Worm (Caenorhabditis elegans) whole organism, young adult: ENCODE results near the gene rpl-3.

Source experiments
- B0336.3 ChIP-seq: fragments of 200-800 bp; sonication (Bioruptor generic); IDR thresholded peaks from 2 replicates; pipeline ENCODE4 v1.3.6; 2022; ENCODE audit warnings: missing genetic modification characterization, missing compliant biosample characterization
- C06A6.2 ChIP-seq: fragments of 200-800 bp; sonication (Bioruptor generic); conservative IDR thresholded peaks from 2 replicates; pipeline ENCODE4 v1.3.6; 2022; ENCODE audit warnings: missing genetic modification characterization, missing compliant biosample characterization
- F22D6.2 ChIP-seq: sonication (generic microtip); optimal IDR thresholded peaks from 2 replicates; lab custom pipeline; 2016; ENCODE audit warnings: mild to moderate bottlenecking, missing genetic modification characterization, missing compliant biosample characterization
- F39B2.1 ChIP-seq: fragments of 200-800 bp; sonication (Bioruptor generic); IDR thresholded peaks from 2 replicates; pipeline ENCODE4 v1.3.6; 2022; ENCODE audit warnings: missing genetic modification reagents, missing genetic modification characterization, missing compliant biosample characterization
- F52B5.7 ChIP-seq: sonication (generic microtip); optimal IDR thresholded peaks from 2 replicates; lab custom pipeline; 2016; ENCODE audit warnings: mild to moderate bottlenecking, missing genetic modification characterization, missing compliant biosample characterization
- K11D2.4 ChIP-seq: fragments of 200-800 bp; sonication (Bioruptor generic); IDR thresholded peaks from 2 replicates; pipeline ENCODE4 v1.3.6; 2022; ENCODE audit warnings: missing genetic modification reagents, missing genetic modification characterization, missing compliant biosample characterization
- K12H6.12 ChIP-seq: fragments of 200-800 bp; sonication (Bioruptor generic); optimal IDR thresholded peaks from 2 replicates; lab custom pipeline; 2018; ENCODE audit warnings: mild to moderate bottlenecking, missing genetic modification characterization, missing compliant biosample characterization
- T07F8.4 ChIP-seq: sonication (generic microtip); optimal IDR thresholded peaks from 2 replicates; lab custom pipeline; 2016; ENCODE audit warnings: mild to moderate bottlenecking, missing genetic modification characterization, moderate library complexity, missing compliant biosample characterization
- Y53F4B.3 ChIP-seq: fragments of 200-800 bp; sonication (Bioruptor generic); IDR thresholded peaks from 2 replicates; pipeline ENCODE4 v1.3.6; 2022; ENCODE audit warnings: missing genetic modification reagents, missing genetic modification characterization, missing compliant biosample characterization
- akir-1 ChIP-seq: fragments of 200-800 bp; sonication (Bioruptor generic); optimal IDR thresholded peaks from 2 replicates; lab custom pipeline; 2018; ENCODE audit warnings: mild to moderate bottlenecking, missing genetic modification characterization, moderate library complexity, missing compliant biosample characterization
- aptf-2 ChIP-seq: fragments of 200-800 bp; sonication (Bioruptor generic); conservative IDR thresholded peaks from 2 replicates; pipeline ENCODE4 v1.3.6; 2022; ENCODE audit warnings: missing genetic modification reagents, missing genetic modification characterization, missing compliant biosample characterization
- aptf-3 ChIP-seq: fragments of 200-800 bp; sonication (Bioruptor generic); IDR thresholded peaks from 2 replicates; pipeline ENCODE4 v1.3.6; 2022; ENCODE audit warnings: missing genetic modification characterization, missing compliant biosample characterization
- athp-1 ChIP-seq: sonication (generic microtip); optimal IDR thresholded peaks from 2 replicates; lab custom pipeline; 2017; ENCODE audit warnings: mild to moderate bottlenecking, missing genetic modification characterization, missing compliant biosample characterization
- attf-3 ChIP-seq: fragments of 200-800 bp; sonication (Bioruptor generic); conservative IDR thresholded peaks from 2 replicates; pipeline ENCODE4 v1.3.6; 2022; ENCODE audit warnings: missing genetic modification reagents, missing genetic modification characterization, missing compliant biosample characterization
- attf-5 ChIP-seq: fragments of 200-800 bp; sonication (Bioruptor generic); optimal IDR thresholded peaks from 2 replicates; lab custom pipeline; 2018; ENCODE audit warnings: mild to moderate bottlenecking, missing genetic modification characterization, missing compliant biosample characterization
- cebp-1 ChIP-seq, 2 experiments: fragments of 200-800 bp in 1 of 2; sonication (Bioruptor generic) in 1 of 2; sonication (generic microtip) in 1 of 2; IDR thresholded peaks in 1 of 2; optimal IDR thresholded peaks in 1 of 2; 2 replicates each; pipeline versions ENCODE4 v1.3.6 to Lab custom; 2017 to 2022; ENCODE audit warnings: missing compliant biosample characterization in 2 of 2, missing genetic modification characterization in 2 of 2, mild to moderate bottlenecking in 1 of 2, missing genetic modification reagents in 1 of 2, moderate library complexity in 1 of 2
- ceh-27 ChIP-seq: fragments of 200-800 bp; sonication (Bioruptor generic); optimal IDR thresholded peaks from 2 replicates; lab custom pipeline; 2018; ENCODE audit warnings: mild to moderate bottlenecking, missing genetic modification characterization, moderate library complexity, missing compliant biosample characterization
- ceh-40 ChIP-seq: fragments of 200-800 bp; sonication (Bioruptor generic); IDR thresholded peaks from 2 replicates; pipeline ENCODE4 v1.3.6; 2022; ENCODE audit warnings: missing genetic modification characterization, missing compliant biosample characterization
- die-1 ChIP-seq: sonication (generic microtip); optimal IDR thresholded peaks from 2 replicates; lab custom pipeline; 2016; ENCODE audit warnings: missing genotype, mild to moderate bottlenecking, missing genetic modification characterization, missing compliant biosample characterization
- dpff-1 ChIP-seq: sonication (generic microtip); optimal IDR thresholded peaks from 2 replicates; lab custom pipeline; 2017; ENCODE audit warnings: mild to moderate bottlenecking, missing genetic modification characterization, missing compliant biosample characterization
- efl-1 ChIP-seq: fragments of 150-350 bp; optimal IDR thresholded peaks from 2 replicates; lab custom pipeline; 2014; ENCODE audit warnings: missing biosample characterization, missing genetic modification reagents, missing genetic modification characterization
- egl-44 ChIP-seq: fragments of 200-800 bp; sonication (Bioruptor generic); IDR thresholded peaks from 2 replicates; pipeline ENCODE4 v1.3.6; 2022; ENCODE audit warnings: missing genetic modification reagents, missing genetic modification characterization, missing compliant biosample characterization
- ets-4 ChIP-seq: fragments of 200-800 bp; sonication (Bioruptor generic); optimal IDR thresholded peaks from 2 replicates; lab custom pipeline; 2018; ENCODE audit warnings: mild to moderate bottlenecking, missing genetic modification characterization, missing compliant biosample characterization
- hmg-1.2 ChIP-seq: fragments of 200-800 bp; sonication (Bioruptor generic); IDR thresholded peaks from 2 replicates; pipeline ENCODE4 v1.3.6; 2022; ENCODE audit warnings: missing genetic modification reagents, missing genetic modification characterization, missing compliant biosample characterization
- hrde-1 ChIP-seq: sonication (generic microtip); optimal IDR thresholded peaks from 2 replicates; lab custom pipeline; 2016; ENCODE audit warnings: missing genetic modification characterization, mild to moderate bottlenecking, missing compliant biosample characterization, moderate library complexity, missing genotype, missing genetic modification reagents, borderline replicate concordance
- lin-26 ChIP-seq: fragments of 200-800 bp; sonication (Bioruptor generic); IDR thresholded peaks from 2 replicates; pipeline ENCODE4 v1.3.6; 2022; ENCODE audit warnings: missing genetic modification reagents, missing genetic modification characterization, missing compliant biosample characterization
- lin-54 ChIP-seq: fragments of 200-800 bp; sonication (Bioruptor generic); optimal IDR thresholded peaks from 2 replicates; lab custom pipeline; 2018; ENCODE audit warnings: mild to moderate bottlenecking, missing genetic modification characterization, missing compliant biosample characterization
- madf-6 ChIP-seq: fragments of 200-800 bp; sonication (Bioruptor generic); IDR thresholded peaks from 2 replicates; pipeline ENCODE4 v1.3.6; 2022; ENCODE audit warnings: missing genetic modification reagents, missing genetic modification characterization, missing compliant biosample characterization
- madf-8 ChIP-seq: fragments of 200-800 bp; sonication (Bioruptor generic); conservative IDR thresholded peaks from 2 replicates; pipeline ENCODE4 v1.3.6; 2022; ENCODE audit warnings: missing genetic modification reagents, missing genetic modification characterization, missing compliant biosample characterization
- mcd-1 ChIP-seq: fragments of 200-800 bp; sonication (Bioruptor generic); IDR thresholded peaks from 2 replicates; pipeline ENCODE4 v1.3.6; 2022; ENCODE audit warnings: missing genetic modification reagents, missing genetic modification characterization, missing compliant biosample characterization
- nfyb-1 ChIP-seq: fragments of 200-800 bp; sonication (Bioruptor generic); IDR thresholded peaks from 2 replicates; pipeline ENCODE4 v1.3.6; 2022; ENCODE audit warnings: missing genetic modification reagents, missing genetic modification characterization, missing compliant biosample characterization
- nhr-80 ChIP-seq: sonication (generic microtip); optimal IDR thresholded peaks from 2 replicates; lab custom pipeline; 2016; ENCODE audit warnings: missing genetic modification characterization, missing compliant biosample characterization
- nhr-90 ChIP-seq: sonication (generic microtip); optimal IDR thresholded peaks from 2 replicates; lab custom pipeline; 2016; ENCODE audit warnings: missing genotype, mild to moderate bottlenecking, missing genetic modification characterization, missing compliant biosample characterization
- rpc-1 ChIP-seq, 2 experiments: fragments of 150-350 bp in 1 of 2; sonication (generic microtip) in 1 of 2; optimal IDR thresholded peaks; 2 replicates each; lab custom pipeline; 2014 to 2018; ENCODE audit warnings: missing biosample characterization in 1 of 2, missing genetic modification characterization in 1 of 2, missing genetic modification reagents in 1 of 2, missing genotype in 1 of 2
- snpc-1.1 ChIP-seq: sonication (generic microtip); optimal IDR thresholded peaks from 2 replicates; lab custom pipeline; 2017; ENCODE audit warnings: missing genetic modification characterization, mild to moderate bottlenecking, missing compliant biosample characterization, antibody characterized with exemption, moderate library complexity, missing genotype, missing genetic modification reagents; ENCODE audit not compliant: insufficient read depth
- snpc-1.3 ChIP-seq: sonication (generic microtip); optimal IDR thresholded peaks from 2 replicates; lab custom pipeline; 2017; ENCODE audit warnings: missing genetic modification characterization, mild to moderate bottlenecking, missing compliant biosample characterization, antibody characterized with exemption, moderate library complexity, missing genotype, missing genetic modification reagents; ENCODE audit not compliant: insufficient read depth
- snpc-4 ChIP-seq, 5 experiments: fragments of 150-350 bp in 1 of 5; sonication (generic microtip) in 4 of 5; optimal IDR thresholded peaks; 2 replicates each; lab custom pipeline; 2014 to 2018; ENCODE audit warnings: missing genetic modification characterization in 5 of 5, missing biosample characterization in 3 of 5, antibody characterized with exemption in 2 of 5, mild to moderate bottlenecking in 2 of 5, missing compliant biosample characterization in 2 of 5, missing genotype in 2 of 5, moderate library complexity in 2 of 5, missing genetic modification reagents in 1 of 5
- tbx-9 ChIP-seq: sonication (generic microtip); optimal IDR thresholded peaks from 2 replicates; lab custom pipeline; 2016; ENCODE audit warnings: borderline replicate concordance, missing genetic modification characterization, inconsistent platforms, missing compliant biosample characterization
- tlf-1 ChIP-seq: fragments of 200-800 bp; sonication (Bioruptor generic); optimal IDR thresholded peaks from 2 replicates; lab custom pipeline; 2018; ENCODE audit warnings: mild to moderate bottlenecking, missing genetic modification characterization, missing compliant biosample characterization
- unc-130 ChIP-seq: sonication (generic microtip); optimal IDR thresholded peaks from 2 replicates; lab custom pipeline; 2016; ENCODE audit warnings: missing genetic modification reagents, missing genetic modification characterization, missing compliant biosample characterization
- zfh-2 ChIP-seq: fragments of 200-800 bp; sonication (Bioruptor generic); conservative IDR thresholded peaks from 2 replicates; pipeline ENCODE4 v1.3.6; 2022; ENCODE audit warnings: missing genetic modification reagents, missing genetic modification characterization, missing compliant biosample characterization
- ztf-18 ChIP-seq: sonication (generic microtip); optimal IDR thresholded peaks from 2 replicates; lab custom pipeline; 2016; ENCODE audit warnings: missing genotype, mild to moderate bottlenecking, missing genetic modification characterization, missing compliant biosample characterization
- ztf-28 ChIP-seq: fragments of 200-800 bp; sonication (Bioruptor generic); IDR thresholded peaks from 2 replicates; pipeline ENCODE4 v1.3.6; 2022; ENCODE audit warnings: missing genetic modification reagents, missing genetic modification characterization, missing compliant biosample characterization

rpl-3 gene

ce11 chrIII:3867378-3867904 is at the start of gene rpl-3 (continued):
- TF ChIP-seq lin-26 (GFP tag; lab: Robert Waterston, UW) = peak; percentile 99
- peak; percentile 98 for TF ChIP-seq snpc-1.3 (tag; lab: Kevin White, UChicago)
- peak; percentile 93 for TF ChIP-seq akir-1
- TF ChIP-seq ztf-28 (GFP tag; lab: Robert Waterston, UW) = peak; percentile 100
- TF ChIP-seq egl-44 (GFP tag; lab: Robert Waterston, UW) = peak; percentile 99
- peak; percentile 98 for TF ChIP-seq cebp-1 (GFP tag; IDR thresholded peaks at IDR 0.05; lab: Robert Waterston, UW)
- TF ChIP-seq cebp-1 (tag; optimal IDR thresholded peaks at IDR 0.05; lab: Kevin White, UChicago) = peak; percentile 100
- peak; percentile 100 for TF ChIP-seq F52B5.7 (tag; lab: Kevin White, UChicago)
- peak; percentile 100 for TF ChIP-seq K11D2.4
- peak; percentile 96 for TF ChIP-seq aptf-3 (GFP tag; lab: Robert Waterston, UW)
- peak; percentile 96 for TF ChIP-seq ceh-40 (GFP tag; lab: Robert Waterston, UW)
- TF ChIP-seq lin-54 = peak; percentile 100
- peak; percentile 100 for TF ChIP-seq efl-1 (GFP tag; lab: Kevin White, UChicago)
- peak; percentile 96 for TF ChIP-seq madf-8
- TF ChIP-seq B0336.3 = peak; percentile 100
- TF ChIP-seq rpc-1 (optimal IDR thresholded peaks at IDR 0.05; lab: Kevin White, UChicago) = peak; percentile 52
- peak; percentile 21 for TF ChIP-seq rpc-1 (tag; optimal IDR thresholded peaks at IDR 0.05; lab: Kevin White, UChicago)
- TF ChIP-seq snpc-1.1 (tag; lab: Kevin White, UChicago) = peak; percentile 90
- TF ChIP-seq dpff-1 = peak; percentile 100
- peak; percentile 91 for TF ChIP-seq ztf-18 (tag; lab: Kevin White, UChicago)
- TF ChIP-seq mcd-1 = peak; percentile 100
- TF ChIP-seq nhr-90 (tag; lab: Kevin White, UChicago) = peak; percentile 99
- TF ChIP-seq ceh-27 (GFP tag; lab: Kevin White, UChicago) = peak; percentile 100
- TF ChIP-seq Y53F4B.3 (GFP tag; lab: Robert Waterston, UW) = peak; percentile 98
- TF ChIP-seq hmg-1.2 (GFP tag; lab: Robert Waterston, UW) = peak; percentile 98
- peak; percentile 100 for TF ChIP-seq tlf-1
- TF ChIP-seq T07F8.4 (tag; lab: Kevin White, UChicago) = peak; percentile 95
- TF ChIP-seq die-1 (tag; lab: Kevin White, UChicago) = peak; percentile 98
- peak; percentile 98 for TF ChIP-seq hrde-1
- peak; percentile 98 for TF ChIP-seq unc-130 (GFP tag; lab: Kevin White, UChicago)
- peak; percentile 94 for TF ChIP-seq attf-3
- peak; percentile 100 for TF ChIP-seq ets-4 (GFP tag; lab: Kevin White, UChicago)

ce11 chrIII:3819579-3819978 is 48.1 kb upstream of the rpl-3 start, which contains the start of gene dpy-27:
Gene dpy-27, minus strand, starts transcription at chrIII:3819679.
- no peak for TF ChIP-seq athp-1 (tag; lab: Kevin White, UChicago)
- no peak for TF ChIP-seq attf-3
- TF ChIP-seq tbx-9 (tag; lab: Kevin White, UChicago) = no peak
- TF ChIP-seq, all 124 proteins: peak for 0

- TF ChIP-seq C06A6.2 (0 out of 2 replicates have a peak, but pooled peaks have one; percentile 26), hmg-1.2 (GFP tag; lab: Robert Waterston, UW) (peak; percentile 93), nhr-80 (tag; lab: Kevin White, UChicago) (peak; percentile 77), F39B2.1 (GFP tag; lab: Robert Waterston, UW) (no peak), nfyb-1 (GFP tag; lab: Robert Waterston, UW) (peak; percentile 67; the same call in 1 of the 2 replicates), madf-6 (GFP tag; lab: Robert Waterston, UW) (0 out of 2 replicates have a peak, but pooled peaks have one; percentile 16), ets-4 (GFP tag; lab: Kevin White, UChicago) (peak; percentile 1), zfh-2 (GFP tag; lab: Robert Waterston, UW) (peak; percentile 80), snpc-4 (GFP tag; optimal IDR thresholded peaks at IDR 0.05; lab: Kevin White, UChicago) (no peak), snpc-4 (tag; optimal IDR thresholded peaks at IDR 0.05; lab: Kevin White, UChicago) (peak in 3 of 4 experiments; percentile 8 to 67 (median 36)), tbx-9 (tag; lab: Kevin White, UChicago) (no peak), T07F8.4 (tag; lab: Kevin White, UChicago) (no peak), attf-3 (0 out of 2 replicates have a peak, but pooled peaks have one; percentile 23), attf-5 (GFP tag; lab: Kevin White, UChicago) (peak; percentile 82), ztf-18 (tag; lab: Kevin White, UChicago) (peak; percentile 40), ceh-27 (GFP tag; lab: Kevin White, UChicago) (peak; percentile 45), F22D6.2 (tag; lab: Kevin White, UChicago) (no peak), K12H6.12 (peak; percentile 24), aptf-2 (GFP tag; lab: Robert Waterston, UW) (no peak)
Observed at ce11 chrIII:3820134-3820533, 47.5 kb upstream of the rpl-3 start.
